Fruit fly (Drosophila melanogaster) whole organism, wandering third instar larva: Measurements from ENCODE around the gene MtnC.

Source experiments
- CrebA ChIP-seq: fragments of 200-800 bp; sonication (Bioruptor generic); optimal IDR thresholded peaks from 2 replicates; lab custom pipeline; 2016; ENCODE audit warnings: missing biosample characterization, mild to moderate bottlenecking, missing genetic modification characterization, borderline replicate concordance
- Hr78 ChIP-seq: fragments of >200 bp; optimal IDR thresholded peaks from 2 replicates; lab custom pipeline; 2017; ENCODE audit warnings: missing biosample characterization, missing genetic modification characterization
- Hr83 ChIP-seq: fragments of 200-300 bp; sonication (Bioruptor generic); optimal IDR thresholded peaks from 2 replicates; lab custom pipeline; 2016; ENCODE audit warnings: missing biosample characterization, mild to moderate bottlenecking, missing genetic modification characterization, moderate library complexity; ENCODE audit not compliant: poor library complexity, severe bottlenecking
- Mio ChIP-seq: sonication (Bioruptor generic); optimal IDR thresholded peaks from 2 replicates; lab custom pipeline; 2016; ENCODE audit warnings: missing biosample characterization, missing genetic modification characterization
- fru ChIP-seq: fragments of 200-800 bp; sonication (Bioruptor generic); optimal IDR thresholded peaks from 3 replicates; lab custom pipeline; 2016; ENCODE audit warnings: missing biosample characterization, mild to moderate bottlenecking, missing genetic modification characterization
- h ChIP-seq: fragments of 200-800 bp; sonication (Bioruptor generic); optimal IDR thresholded peaks from 3 replicates; lab custom pipeline; 2016; ENCODE audit warnings: missing biosample characterization, mild to moderate bottlenecking, missing genetic modification characterization
- jim ChIP-seq: fragments of 175-275, 200-325 bp; sonication (Bioruptor generic); optimal IDR thresholded peaks from 2 replicates; lab custom pipeline; 2016; ENCODE audit warnings: missing biosample characterization, mild to moderate bottlenecking, missing genetic modification characterization
- lola ChIP-seq: fragments of >200 bp; optimal IDR thresholded peaks from 2 replicates; lab custom pipeline; 2017; ENCODE audit warnings: missing biosample characterization, missing genetic modification characterization
- sv ChIP-seq: fragments of 200-800 bp; sonication (Bioruptor generic); optimal IDR thresholded peaks from 3 replicates; lab custom pipeline; 2016; ENCODE audit warnings: missing biosample characterization, missing genetic modification characterization

- TF ChIP-seq CrebA (GFP tag; lab: Kevin White, UChicago) (no peak), Mio (GFP tag; lab: Kevin White, UChicago) (no peak), h (no peak), Hr83 (GFP tag; lab: Kevin White, UChicago) (no peak), Hr78 (no peak), jim (no peak), lola (GFP tag; lab: Kevin White, UChicago) (no peak), fru (GFP tag; lab: Kevin White, UChicago) (no peak), sv (no peak)
These were observed at the start of gene MtnC for dm6 chr3R:20360008-20360407.
